Worm (Caenorhabditis elegans) whole organism, late embryonic: ENCODE results near the gene C35A5.4.
A peak's percentile ranks its signal among the peaks of the same experiment; 100 is the strongest.
"Not testable (repeated sequence)": the region's sequence is repeated elsewhere in the genome, so short reads cannot be mapped to it uniquely, and the experiment has no call there.

Source experiments
- K02D7.2 ChIP-seq: sonication (generic microtip); optimal IDR thresholded peaks from 2 replicates; lab custom pipeline; 2017; ENCODE audit warnings: mild to moderate bottlenecking, missing genetic modification characterization, missing compliant biosample characterization
- T23F11.4 ChIP-seq: fragments of 200-800 bp; sonication (Bioruptor generic); optimal IDR thresholded peaks from 2 replicates; lab custom pipeline; 2018; ENCODE audit warnings: mild to moderate bottlenecking, missing genetic modification characterization, missing compliant biosample characterization
- ceh-14 ChIP-seq: sonication (generic microtip); optimal IDR thresholded peaks from 2 replicates; lab custom pipeline; 2016; ENCODE audit warnings: missing genotype, missing genetic modification characterization, missing compliant biosample characterization
- ceh-19 ChIP-seq: fragments of 200-800 bp; sonication (Bioruptor generic); optimal IDR thresholded peaks from 2 replicates; lab custom pipeline; 2018; ENCODE audit warnings: mild to moderate bottlenecking, missing genetic modification characterization, missing compliant biosample characterization
- ceh-2 ChIP-seq: sonication (generic microtip); optimal IDR thresholded peaks from 2 replicates; lab custom pipeline; 2016; ENCODE audit warnings: missing genotype, missing genetic modification characterization, missing compliant biosample characterization
- ceh-24 ChIP-seq: sonication (generic microtip); optimal IDR thresholded peaks from 2 replicates; lab custom pipeline; 2016; ENCODE audit warnings: mild to moderate bottlenecking, missing genetic modification characterization, missing compliant biosample characterization
- ceh-30 ChIP-seq: fragments of 150-350 bp; optimal IDR thresholded peaks from 2 replicates; lab custom pipeline; 2014; ENCODE audit warnings: missing biosample characterization, missing genetic modification characterization
- ceh-31 ChIP-seq: sonication (generic microtip); optimal IDR thresholded peaks from 2 replicates; lab custom pipeline; 2016; ENCODE audit warnings: missing genetic modification characterization, missing compliant biosample characterization
- ceh-34 ChIP-seq: sonication (generic microtip); optimal IDR thresholded peaks from 2 replicates; lab custom pipeline; 2016; ENCODE audit warnings: mild to moderate bottlenecking, missing genetic modification characterization, missing compliant biosample characterization
- ceh-45 ChIP-seq: fragments of 200-800 bp; sonication (Bioruptor generic); IDR thresholded peaks from 2 replicates; pipeline ENCODE4 v1.3.6; 2022; ENCODE audit warnings: missing genetic modification reagents, missing genetic modification characterization, missing compliant biosample characterization
- ceh-48 ChIP-seq: sonication (generic microtip); optimal IDR thresholded peaks from 2 replicates; lab custom pipeline; 2016; ENCODE audit warnings: missing genetic modification characterization, inconsistent platforms, missing compliant biosample characterization
- dmd-4 ChIP-seq: sonication (generic microtip); optimal IDR thresholded peaks from 2 replicates; lab custom pipeline; 2016; ENCODE audit warnings: borderline replicate concordance, missing genetic modification characterization, missing compliant biosample characterization
- dve-1 ChIP-seq: sonication (generic microtip); optimal IDR thresholded peaks from 2 replicates; lab custom pipeline; 2017; ENCODE audit warnings: antibody characterized with exemption, mild to moderate bottlenecking, missing genetic modification characterization, missing compliant biosample characterization
- ets-4 ChIP-seq: sonication (generic microtip); optimal IDR thresholded peaks from 2 replicates; lab custom pipeline; 2016; ENCODE audit warnings: missing genetic modification characterization, missing compliant biosample characterization
- fkh-10 ChIP-seq: fragments of 150-350 bp; optimal IDR thresholded peaks from 2 replicates; lab custom pipeline; 2014; ENCODE audit warnings: missing biosample characterization, missing genetic modification reagents, missing genetic modification characterization
- gmeb-2 ChIP-seq: sonication (generic microtip); optimal IDR thresholded peaks from 2 replicates; lab custom pipeline; 2016; ENCODE audit warnings: missing genetic modification characterization, inconsistent platforms, missing compliant biosample characterization
- hlh-15 ChIP-seq: sonication (generic microtip); optimal IDR thresholded peaks from 2 replicates; lab custom pipeline; 2016; ENCODE audit warnings: missing genetic modification characterization, missing compliant biosample characterization
- hlh-30 ChIP-seq: sonication (generic microtip); optimal IDR thresholded peaks from 2 replicates; lab custom pipeline; 2017; ENCODE audit warnings: antibody characterized with exemption, missing genetic modification characterization, missing compliant biosample characterization; ENCODE audit not compliant: insufficient read depth
- madf-2 ChIP-seq: sonication (generic microtip); optimal IDR thresholded peaks from 2 replicates; lab custom pipeline; 2017; ENCODE audit warnings: missing genetic modification characterization, missing compliant biosample characterization
- mec-3 ChIP-seq: sonication (generic microtip); optimal IDR thresholded peaks from 2 replicates; lab custom pipeline; 2016; ENCODE audit warnings: borderline replicate concordance, missing genetic modification characterization, missing compliant biosample characterization
- odd-2 ChIP-seq: sonication (generic microtip); optimal IDR thresholded peaks from 2 replicates; lab custom pipeline; 2017; ENCODE audit warnings: antibody characterized with exemption, mild to moderate bottlenecking, missing genetic modification characterization, missing compliant biosample characterization
- pqm-1 ChIP-seq: sonication (generic microtip); optimal IDR thresholded peaks from 2 replicates; lab custom pipeline; 2016; ENCODE audit warnings: missing genetic modification characterization, missing compliant biosample characterization
- rnt-1 ChIP-seq: sonication (generic microtip); optimal IDR thresholded peaks from 2 replicates; lab custom pipeline; 2016; ENCODE audit warnings: missing genetic modification characterization, missing compliant biosample characterization
- sdc-2 ChIP-seq: sonication (generic microtip); optimal IDR thresholded peaks from 2 replicates; lab custom pipeline; 2016; ENCODE audit warnings: missing genotype, missing genetic modification characterization, missing compliant biosample characterization
- syd-9 ChIP-seq: sonication (generic microtip); optimal IDR thresholded peaks from 2 replicates; lab custom pipeline; 2016; ENCODE audit warnings: mild to moderate bottlenecking, missing genetic modification characterization, moderate library complexity, missing compliant biosample characterization
- tbx-2 ChIP-seq: sonication (generic microtip); optimal IDR thresholded peaks from 2 replicates; lab custom pipeline; 2016; ENCODE audit warnings: missing genetic modification characterization, missing compliant biosample characterization
- unc-3 ChIP-seq, 2 experiments: fragments of 200-800 bp in 1 of 2; sonication (Bioruptor generic) in 1 of 2; sonication (generic microtip) in 1 of 2; conservative IDR thresholded peaks in 1 of 2; optimal IDR thresholded peaks in 1 of 2; 2 replicates each; pipeline versions ENCODE4 v1.3.6 to Lab custom; 2016 to 2022; ENCODE audit warnings: missing compliant biosample characterization in 2 of 2, missing genetic modification characterization in 2 of 2, missing genetic modification reagents in 1 of 2
- unc-42 ChIP-seq: sonication (generic microtip); optimal IDR thresholded peaks from 2 replicates; lab custom pipeline; 2016; ENCODE audit warnings: missing genotype, missing genetic modification characterization, missing compliant biosample characterization
- unc-86 ChIP-seq: sonication (generic microtip); optimal IDR thresholded peaks from 2 replicates; lab custom pipeline; 2016; ENCODE audit warnings: missing genetic modification characterization, missing compliant biosample characterization

Gene C35A5.4

ce11 chrV:10496733-10497132 lies at the start of gene C35A5.4:
C35A5.4 (plus strand) TSS chrV:10497033.
- no peak for TF ChIP-seq hlh-30 (tag; lab: Kevin White, UChicago)
- no peak for TF ChIP-seq T23F11.4 (GFP tag; lab: Kevin White, UChicago)
- TF ChIP-seq dmd-4 (tag; lab: Kevin White, UChicago): no peak
- TF ChIP-seq gmeb-2: no peak

ce11 chrV:10449302-10449701 lies 47.5 kb upstream of the C35A5.4 start:
- TF ChIP-seq ceh-45 (GFP tag; lab: Robert Waterston, UW): 0 out of 2 replicates have a peak, but pooled peaks have one; percentile 20
- peak; percentile 56; the same call in 1 of the 2 replicates for TF ChIP-seq unc-3 (GFP tag; conservative IDR thresholded peaks at IDR 0.05; lab: Robert Waterston, UW)
- TF ChIP-seq unc-3 (tag; optimal IDR thresholded peaks at IDR 0.05; lab: Kevin White, UChicago): not testable (repeated sequence)

DNA sequence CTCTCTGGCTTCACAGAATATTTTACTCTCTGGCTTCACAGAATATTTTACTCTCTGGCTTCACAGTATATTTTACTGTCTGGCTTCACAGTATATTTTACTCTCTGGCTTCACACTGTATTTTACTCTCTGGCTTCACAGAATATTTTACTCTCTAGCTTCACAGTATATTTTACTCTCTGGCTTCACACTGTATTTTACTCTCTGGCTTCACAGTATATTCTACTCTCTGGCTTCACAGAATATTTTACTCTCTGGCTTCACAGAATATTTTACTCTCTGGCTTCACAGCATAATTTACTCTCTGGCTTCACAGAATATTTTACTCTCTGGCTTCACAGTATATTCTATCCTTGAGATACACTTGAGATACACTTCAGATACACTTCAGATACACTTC lies 46.5 kb upstream of the C35A5.4 start:
- peak; percentile 73; the same call in 1 of the 2 replicates for TF ChIP-seq unc-3 (GFP tag; conservative IDR thresholded peaks at IDR 0.05; lab: Robert Waterston, UW)
- TF ChIP-seq unc-3 (tag; optimal IDR thresholded peaks at IDR 0.05; lab: Kevin White, UChicago): not testable (repeated sequence)
- TF ChIP-seq ceh-45 (GFP tag; lab: Robert Waterston, UW): peak; percentile 66; the same call in 1 of the 2 replicates
- TF ChIP-seq, all 69 proteins: peak for 2; not testable (repeated sequence) for 67

- TF ChIP-seq ceh-30: no peak
- no peak for TF ChIP-seq hlh-30 (tag; lab: Kevin White, UChicago)
- no peak for TF ChIP-seq unc-42 (tag; lab: Kevin White, UChicago)
- no peak for TF ChIP-seq ceh-14 (tag; lab: Kevin White, UChicago)
- no peak for TF ChIP-seq gmeb-2
- no peak for TF ChIP-seq dve-1 (tag; lab: Kevin White, UChicago)
- no peak for TF ChIP-seq madf-2 (tag; lab: Kevin White, UChicago)
- no peak for TF ChIP-seq ets-4 (tag; lab: Kevin White, UChicago)
- TF ChIP-seq ceh-48 (tag; lab: Kevin White, UChicago): no peak
- no peak for TF ChIP-seq ceh-24 (tag; lab: Kevin White, UChicago)
- TF ChIP-seq sdc-2 (tag; lab: Kevin White, UChicago): no peak
- TF ChIP-seq K02D7.2 (tag; lab: Kevin White, UChicago): no peak
Measured at ce11 chrV:10453466-10453865, 43.4 kb upstream of the C35A5.4 start, which contains the start of gene Y32F6A.5. Y32F6A.5 (minus strand) TSS chrV:10453605.

DNA sequence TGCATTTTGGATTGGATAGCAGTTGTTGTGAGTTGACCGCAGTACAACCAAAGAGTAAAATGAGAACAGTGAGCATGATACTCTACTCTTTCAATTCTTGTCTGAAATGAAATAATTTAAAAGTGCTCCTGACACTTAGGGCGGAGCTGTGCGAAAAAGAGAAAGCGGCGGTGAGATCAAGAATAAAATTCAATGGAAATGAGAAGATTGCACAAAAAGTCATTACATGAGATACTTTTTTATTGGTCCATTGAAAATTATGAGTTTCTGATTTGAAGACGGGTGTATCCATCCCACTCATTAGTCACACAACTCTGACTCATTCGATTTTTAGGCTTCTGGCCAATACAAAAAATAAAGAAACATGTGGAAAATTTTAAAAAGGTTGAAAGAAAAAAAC lies 39.6 kb upstream of the C35A5.4 start, which contains the start of gene F22E12.1:
F22E12.1 (minus strand) TSS at position 101 of the 400 bp plus-strand sequence.
- TF ChIP-seq ceh-45 (GFP tag; lab: Robert Waterston, UW): no peak
- TF ChIP-seq, all 69 proteins: peak for 0

DNA sequence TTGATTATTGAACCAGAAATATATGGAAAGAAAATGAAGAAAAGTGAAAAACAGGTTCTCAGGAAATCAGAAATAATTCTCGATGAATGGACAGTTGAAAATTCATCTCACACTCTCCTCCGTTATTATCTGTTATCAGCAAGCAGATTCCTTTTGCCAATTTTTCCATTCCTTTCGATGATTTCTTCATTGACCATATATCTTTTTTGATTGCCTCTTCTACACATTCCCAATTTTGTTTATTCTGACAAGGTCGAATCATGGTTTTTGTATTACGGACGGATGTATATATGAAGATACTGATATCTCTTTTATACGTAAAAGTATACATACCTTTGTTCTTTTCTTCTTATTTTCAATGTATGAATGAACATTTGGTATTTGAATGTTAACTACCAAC lies 36.1 kb upstream of the C35A5.4 start:
- no peak for TF ChIP-seq mec-3 (tag; lab: Kevin White, UChicago)
- no peak for TF ChIP-seq ceh-24 (tag; lab: Kevin White, UChicago)
- TF ChIP-seq dmd-4 (tag; lab: Kevin White, UChicago): no peak
- no peak for TF ChIP-seq syd-9 (tag; lab: Kevin White, UChicago)
- TF ChIP-seq odd-2 (tag; lab: Kevin White, UChicago): no peak
- no peak for TF ChIP-seq madf-2 (tag; lab: Kevin White, UChicago)
- no peak for TF ChIP-seq hlh-15
- TF ChIP-seq tbx-2 (tag; lab: Kevin White, UChicago): no peak
- no peak for TF ChIP-seq gmeb-2
- TF ChIP-seq unc-86 (tag; lab: Kevin White, UChicago): no peak
- no peak for TF ChIP-seq rnt-1 (tag; lab: Kevin White, UChicago)
- no peak for TF ChIP-seq ceh-19 (GFP tag; lab: Kevin White, UChicago)
- TF ChIP-seq fkh-10: no peak
- TF ChIP-seq ceh-2 (tag; lab: Kevin White, UChicago): no peak
- TF ChIP-seq ceh-34: no peak
- no peak for TF ChIP-seq ceh-31 (tag; lab: Kevin White, UChicago)
- TF ChIP-seq pqm-1 (tag; lab: Kevin White, UChicago): no peak
